Worm (Caenorhabditis elegans): Measurements from ENCODE around the gene ndx-3.
A peak's percentile ranks its signal among the peaks of the same experiment; 100 is the strongest.

DNA sequence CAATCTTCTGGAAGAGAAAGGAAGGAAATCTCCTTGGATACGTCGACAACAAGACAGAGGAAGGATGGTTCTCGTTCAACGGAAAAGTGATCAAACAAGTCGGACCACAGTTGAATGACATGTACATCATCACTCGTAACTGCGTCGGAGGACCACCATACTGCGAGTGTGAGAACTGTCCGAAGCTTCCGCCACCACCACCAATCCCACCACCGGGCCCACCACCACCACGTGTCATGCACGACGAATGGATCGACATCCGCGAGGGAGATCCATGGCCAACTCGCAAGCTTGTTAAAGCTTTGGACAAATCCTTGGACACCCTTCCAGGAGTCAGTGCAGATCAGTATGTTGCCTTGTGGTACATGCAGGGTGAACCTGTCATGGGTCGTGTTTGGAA lies 22.1 kb upstream of the ndx-3 start:
- no peak for TF ChIP-seq ztf-29 (GFP tag; IDR thresholded peaks at IDR 0.05)
- no peak for TF ChIP-seq med-1 (GFP tag; optimal IDR thresholded peaks at IDR 0.05; ENCODE audit: insufficient read depth)
- no peak for TF ChIP-seq T22C8.4 (GFP tag; IDR thresholded peaks at IDR 0.05)
- no peak for TF ChIP-seq ref-1 (GFP tag; conservative IDR thresholded peaks at IDR 0.05)
- TF ChIP-seq ztf-23 (GFP tag; IDR thresholded peaks at IDR 0.05), result 0 out of 2 replicates have a peak, but pooled peaks have one; percentile 25

All from whole organism, midembryonic.